Worm (Caenorhabditis elegans) whole organism, mixed stage, embryonic: ENCODE measurements around the gene F07F6.4.
A peak's percentile ranks its signal among the peaks of the same experiment; 100 is the strongest.

ENCODE experiments used
- ceh-83 ChIP-seq: fragments of 200-800 bp; sonication (Bioruptor generic); optimal IDR thresholded peaks from 2 replicates; lab custom pipeline; 2018; ENCODE audit warnings: mild to moderate bottlenecking, missing genetic modification characterization, missing compliant biosample characterization
- ces-1 ChIP-seq: fragments of 150-350 bp; optimal IDR thresholded peaks from 2 replicates; lab custom pipeline; 2014; ENCODE audit warnings: missing biosample characterization, missing genetic modification reagents, missing genetic modification characterization
- lin-32 ChIP-seq: fragments of 200-800 bp; sonication (Bioruptor generic); optimal IDR thresholded peaks from 2 replicates; lab custom pipeline; 2018; ENCODE audit warnings: mild to moderate bottlenecking, missing genetic modification characterization, missing compliant biosample characterization
- mab-5 ChIP-seq: fragments of 150-350 bp; optimal IDR thresholded peaks from 2 replicates; lab custom pipeline; 2014; ENCODE audit warnings: missing biosample characterization, missing genetic modification characterization
- mls-2 ChIP-seq: sonication (generic microtip); optimal IDR thresholded peaks from 2 replicates; lab custom pipeline; 2016; ENCODE audit warnings: mild to moderate bottlenecking, missing genetic modification characterization, moderate library complexity, missing compliant biosample characterization
- nhr-28 ChIP-seq: fragments of 150-350 bp; optimal IDR thresholded peaks from 2 replicates; lab custom pipeline; 2014; ENCODE audit warnings: missing biosample characterization, missing genetic modification characterization
- pha-4 ChIP-seq: fragments of 150-350 bp; optimal IDR thresholded peaks from 2 replicates; lab custom pipeline; 2018; ENCODE audit warnings: missing biosample characterization, missing genetic modification reagents, missing genetic modification characterization
- snpc-4 ChIP-seq: fragments of 150-350 bp; optimal IDR thresholded peaks from 2 replicates; lab custom pipeline; 2014; ENCODE audit warnings: missing biosample characterization, missing genetic modification characterization
- unc-39 ChIP-seq: fragments of 150-350 bp; optimal IDR thresholded peaks from 2 replicates; lab custom pipeline; 2014; ENCODE audit warnings: missing biosample characterization, missing genetic modification characterization
- ztf-11 ChIP-seq: fragments of 150-350 bp; optimal IDR thresholded peaks from 2 replicates; lab custom pipeline; 2014; ENCODE audit warnings: missing biosample characterization, missing genetic modification characterization

- TF ChIP-seq ces-1 (no peak), mls-2 (tag; lab: Kevin White, UChicago) (no peak), pha-4 (tag; lab: Kevin White, UChicago) (peak; percentile 33), ztf-11 (tag; lab: Kevin White, UChicago) (no peak), nhr-28 (tag; lab: Kevin White, UChicago) (no peak), snpc-4 (no peak), lin-32 (GFP tag; lab: Kevin White, UChicago) (no peak), mab-5 (tag; lab: Kevin White, UChicago) (no peak), unc-39 (tag; lab: Kevin White, UChicago) (no peak), ceh-83 (GFP tag; lab: Kevin White, UChicago) (no peak)
Measured at ce11 chrII:5426054-5426453, 3.3 kb downstream of the F07F6.4 start.
